Worm (Caenorhabditis elegans) whole organism, L1 larva: ENCODE results near the gene T24A6.7.

Experiments
- C16A3.4 ChIP-seq: fragments of 150-350 bp; optimal IDR thresholded peaks from 2 replicates; lab custom pipeline; 2014; ENCODE audit warnings: missing biosample characterization, missing genetic modification characterization
- Y116A8C.19 ChIP-seq: sonication (generic microtip); optimal IDR thresholded peaks from 2 replicates; lab custom pipeline; 2016; ENCODE audit warnings: missing compliant biosample characterization, missing genetic modification characterization, borderline replicate concordance
- ama-1 ChIP-seq: fragments of 150-350 bp; optimal IDR thresholded peaks from 2 replicates; lab custom pipeline; 2014
- blmp-1 ChIP-seq: fragments of 150-350 bp; optimal IDR thresholded peaks from 2 replicates; lab custom pipeline; 2014; ENCODE audit warnings: missing biosample characterization, missing genetic modification characterization
- ceh-63 ChIP-seq: fragments of 200-800 bp; sonication (Bioruptor generic); optimal IDR thresholded peaks from 2 replicates; lab custom pipeline; 2018; ENCODE audit warnings: mild to moderate bottlenecking, missing genetic modification characterization, missing compliant biosample characterization
- ceh-8 ChIP-seq: fragments of 200-800 bp; sonication (Bioruptor generic); optimal IDR thresholded peaks from 2 replicates; lab custom pipeline; 2018; ENCODE audit warnings: mild to moderate bottlenecking, missing genetic modification characterization, moderate library complexity, missing compliant biosample characterization
- ceh-82 ChIP-seq, 3 experiments: fragments of 150-350 bp in 1 of 3; sonication (generic microtip) in 2 of 3; optimal IDR thresholded peaks; 2 replicates each; lab custom pipeline; 2014 to 2017; ENCODE audit warnings: missing biosample characterization in 3 of 3, missing genetic modification characterization in 3 of 3
- ces-1 ChIP-seq: fragments of 150-350 bp; optimal IDR thresholded peaks from 2 replicates; lab custom pipeline; 2014; ENCODE audit warnings: missing biosample characterization, missing genetic modification reagents, missing genetic modification characterization
- dsc-1 ChIP-seq: sonication (generic microtip); optimal IDR thresholded peaks from 2 replicates; lab custom pipeline; 2016; ENCODE audit warnings: mild to moderate bottlenecking, missing genetic modification characterization, missing compliant biosample characterization
- efl-1 ChIP-seq, 4 experiments: fragments of 150-350 bp; optimal IDR thresholded peaks in 3 of 4; peaks in 1 of 4; 1 replicate in 1 of 4; 2 replicates in 3 of 4; lab custom pipeline; 2014; ENCODE audit warnings: missing biosample characterization in 2 of 4, missing genetic modification characterization in 2 of 4, missing genetic modification reagents in 2 of 4
- efl-3 ChIP-seq: fragments of 200-800 bp; sonication (Bioruptor generic); optimal IDR thresholded peaks from 2 replicates; lab custom pipeline; 2018; ENCODE audit warnings: mild to moderate bottlenecking, missing genetic modification characterization, missing compliant biosample characterization
- elt-2 ChIP-seq: sonication (generic microtip); optimal IDR thresholded peaks from 2 replicates; lab custom pipeline; 2016; ENCODE audit warnings: missing genetic modification characterization, mild to moderate bottlenecking, inconsistent platforms, missing compliant biosample characterization, missing genetic modification reagents
- elt-3 ChIP-seq, 6 experiments: fragments of 150-350 bp in 1 of 6; sonication (generic microtip); optimal IDR thresholded peaks; 2 replicates each; lab custom pipeline; 2017 to 2018; ENCODE audit warnings: missing biosample characterization in 6 of 6, missing genetic modification characterization in 6 of 6, inconsistent platforms in 1 of 6
- ets-5 ChIP-seq: fragments of 200-800 bp; sonication (Bioruptor generic); IDR thresholded peaks from 2 replicates; pipeline ENCODE4 v1.3.6; 2022; ENCODE audit warnings: missing genetic modification characterization, missing compliant biosample characterization
- fkh-4 ChIP-seq: sonication (generic microtip); optimal IDR thresholded peaks from 2 replicates; lab custom pipeline; 2016; ENCODE audit warnings: missing compliant biosample characterization, missing genetic modification characterization, borderline replicate concordance
- fkh-8 ChIP-seq: sonication (generic microtip); optimal IDR thresholded peaks from 2 replicates; lab custom pipeline; 2016; ENCODE audit warnings: mild to moderate bottlenecking, missing genetic modification characterization, missing compliant biosample characterization
- hlh-4 ChIP-seq: sonication (generic microtip); optimal IDR thresholded peaks from 2 replicates; lab custom pipeline; 2016; ENCODE audit warnings: mild to moderate bottlenecking, missing genetic modification characterization, missing compliant biosample characterization
- lin-14 ChIP-seq: fragments of 200-800 bp; sonication (Bioruptor generic); optimal IDR thresholded peaks from 2 replicates; lab custom pipeline; 2018; ENCODE audit warnings: mild to moderate bottlenecking, missing genetic modification characterization, moderate library complexity, missing compliant biosample characterization
- lin-39 ChIP-seq: fragments of 150-350 bp; optimal IDR thresholded peaks from 2 replicates; lab custom pipeline; 2014; ENCODE audit warnings: missing biosample characterization, missing genetic modification reagents, missing genetic modification characterization
- mab-9 ChIP-seq: fragments of 200-800 bp; sonication (Bioruptor generic); IDR thresholded peaks from 2 replicates; pipeline ENCODE4 v1.3.6; 2022; ENCODE audit warnings: missing genetic modification reagents, missing genetic modification characterization, missing compliant biosample characterization
- nhr-19 ChIP-seq: fragments of 200-800 bp; sonication (Bioruptor generic); conservative IDR thresholded peaks from 2 replicates; pipeline ENCODE4 v1.3.6; 2022; ENCODE audit warnings: missing genetic modification characterization, missing compliant biosample characterization
- nhr-47 ChIP-seq: sonication (generic microtip); optimal IDR thresholded peaks from 2 replicates; lab custom pipeline; 2016; ENCODE audit warnings: mild to moderate bottlenecking, missing genetic modification characterization, moderate library complexity, missing compliant biosample characterization
- nhr-77 ChIP-seq: fragments of 150-350 bp; optimal IDR thresholded peaks from 2 replicates; lab custom pipeline; 2014; ENCODE audit warnings: missing biosample characterization, missing genetic modification characterization
- nhr-84 ChIP-seq: sonication (generic microtip); optimal IDR thresholded peaks from 2 replicates; lab custom pipeline; 2017; ENCODE audit warnings: missing biosample characterization, missing genetic modification characterization
- nhr-85 ChIP-seq: sonication (generic microtip); peaks from one replicate; lab custom pipeline; 2016; ENCODE audit warnings: missing genetic modification characterization, inconsistent platforms, missing compliant biosample characterization
- pax-3 ChIP-seq: fragments of 200-800 bp; sonication (Bioruptor generic); optimal IDR thresholded peaks from 2 replicates; lab custom pipeline; 2018; ENCODE audit warnings: mild to moderate bottlenecking, missing genetic modification characterization, moderate library complexity, missing compliant biosample characterization
- snpc-4 ChIP-seq: fragments of 150-350 bp; optimal IDR thresholded peaks from 2 replicates; lab custom pipeline; 2014; ENCODE audit warnings: missing biosample characterization, missing genetic modification characterization
- swsn-7 ChIP-seq: sonication (generic microtip); optimal IDR thresholded peaks from 2 replicates; lab custom pipeline; 2016; ENCODE audit warnings: missing genetic modification characterization, missing compliant biosample characterization
- tbx-2 ChIP-seq: sonication (generic microtip); optimal IDR thresholded peaks from 2 replicates; lab custom pipeline; 2016; ENCODE audit warnings: missing genetic modification characterization, missing compliant biosample characterization
- tlp-1 ChIP-seq: fragments of 150-350 bp; optimal IDR thresholded peaks from 2 replicates; lab custom pipeline; 2014; ENCODE audit warnings: missing biosample characterization, missing genetic modification characterization
- unc-130 ChIP-seq: fragments of 150-350 bp; optimal IDR thresholded peaks from 2 replicates; lab custom pipeline; 2017; ENCODE audit warnings: missing biosample characterization, missing genetic modification characterization, inconsistent platforms
- unc-30 ChIP-seq: sonication (generic microtip); optimal IDR thresholded peaks from 2 replicates; lab custom pipeline; 2017; ENCODE audit warnings: missing biosample characterization, missing genetic modification characterization
- unc-98 ChIP-seq: fragments of 200-800 bp; sonication (Bioruptor generic); IDR thresholded peaks from 2 replicates; pipeline ENCODE4 v1.3.6; 2022; ENCODE audit warnings: missing genetic modification characterization, missing compliant biosample characterization
- vab-15 ChIP-seq: sonication (generic microtip); optimal IDR thresholded peaks from 2 replicates; lab custom pipeline; 2017; ENCODE audit warnings: missing genotype, mild to moderate bottlenecking, missing genetic modification characterization, missing compliant biosample characterization
- zip-4 ChIP-seq: fragments of 200-800 bp; sonication (Bioruptor generic); optimal IDR thresholded peaks from 2 replicates; lab custom pipeline; 2018; ENCODE audit warnings: mild to moderate bottlenecking, missing genetic modification characterization, moderate library complexity, missing compliant biosample characterization
- ztf-4 ChIP-seq: fragments of 150-350 bp; optimal IDR thresholded peaks from 2 replicates; lab custom pipeline; 2014; ENCODE audit warnings: missing biosample characterization, missing genetic modification characterization

The T24A6.7 gene

ce11 chrV:3551765-3552164 is 26.7 kb downstream of the T24A6.7 start, which contains the start of gene grl-28:
Gene grl-28, minus strand, starts transcription at chrV:3551865.
- TF ChIP-seq tbx-2 (tag; lab: Kevin White, UChicago): no peak
- peak; percentile 1 for TF ChIP-seq nhr-85 (tag; lab: Kevin White, UChicago)

- TF ChIP-seq nhr-19 (no peak), fkh-4 (tag; lab: Kevin White, UChicago) (no peak), blmp-1 (tag; lab: Kevin White, UChicago) (peak; percentile 35), lin-39 (tag; lab: Kevin White, UChicago) (no peak), tbx-2 (tag; lab: Kevin White, UChicago) (no peak), efl-1 (optimal IDR thresholded peaks at IDR 0.05; lab: Kevin White, UChicago) (no peak), efl-1 (GFP tag; optimal IDR thresholded peaks at IDR 0.05 in 1 of 2; lab: Kevin White, UChicago) (peak in 1 of 2 experiments; percentile 91), dsc-1 (no peak), elt-2 (tag; lab: Kevin White, UChicago) (peak; percentile 70), ces-1 (GFP tag; lab: Kevin White, UChicago) (no peak), zip-4 (GFP tag; lab: Kevin White, UChicago) (no peak)
Observed at ce11 chrV:3552740-3553469, 27.8 kb downstream of the T24A6.7 start, which contains the start of gene T24A6.20. Gene T24A6.20, plus strand, starts transcription at chrV:3553134.

- TF ChIP-seq pax-3 (no peak), mab-9 (no peak), lin-14 (no peak), ceh-82 (tag; optimal IDR thresholded peaks at IDR 0.05; lab: Kevin White, UChicago) (no peak), efl-3 (GFP tag; lab: Kevin White, UChicago) (no peak), fkh-8 (tag; lab: Kevin White, UChicago) (no peak), unc-30 (no peak), ets-5 (GFP tag; lab: Robert Waterston, UW) (no peak), vab-15 (no peak), Y116A8C.19 (no peak), swsn-7 (tag; lab: Kevin White, UChicago) (no peak), snpc-4 (no peak), nhr-77 (tag; lab: Kevin White, UChicago) (no peak), unc-98 (GFP tag; lab: Robert Waterston, UW) (no peak), tlp-1 (tag; lab: Kevin White, UChicago) (no peak), nhr-85 (tag; lab: Kevin White, UChicago) (no peak)
Observed at ce11 chrV:3554869-3555268, 29.8 kb downstream of the T24A6.7 start, which contains the start of gene grl-29. Gene grl-29, minus strand, starts transcription at chrV:3555236.

- no peak for TF ChIP-seq elt-3 (tag; optimal IDR thresholded peaks at IDR 0.05; lab: Kevin White, UChicago)
- TF ChIP-seq nhr-47 (tag; lab: Kevin White, UChicago): no peak
- TF ChIP-seq ceh-82 (tag; optimal IDR thresholded peaks at IDR 0.05; lab: Kevin White, UChicago): no peak
- TF ChIP-seq unc-130 (tag; lab: Kevin White, UChicago): no peak
- no peak for TF ChIP-seq ama-1 (lab: Kevin White, UChicago)
- TF ChIP-seq C16A3.4 (tag; lab: Kevin White, UChicago): no peak
- TF ChIP-seq nhr-84: no peak
- TF ChIP-seq ceh-8 (GFP tag; lab: Kevin White, UChicago): no peak
- no peak for TF ChIP-seq ceh-63 (GFP tag; lab: Kevin White, UChicago)
- no peak for TF ChIP-seq hlh-4 (tag; lab: Kevin White, UChicago)
- no peak for TF ChIP-seq tbx-2 (tag; lab: Kevin White, UChicago)
- no peak for TF ChIP-seq ztf-4
- no peak for TF ChIP-seq nhr-77 (tag; lab: Kevin White, UChicago)
- TF ChIP-seq, all 84 proteins: peak for 0
Observed at ce11 chrV:3555986-3556385, 30.9 kb downstream of the T24A6.7 start, which contains the start of gene grl-30. Gene grl-30, plus strand, starts transcription at chrV:3556286.
